Fruit fly (Drosophila melanogaster): ENCODE data around the gene CG34116.

Gene CG34116

DNA sequence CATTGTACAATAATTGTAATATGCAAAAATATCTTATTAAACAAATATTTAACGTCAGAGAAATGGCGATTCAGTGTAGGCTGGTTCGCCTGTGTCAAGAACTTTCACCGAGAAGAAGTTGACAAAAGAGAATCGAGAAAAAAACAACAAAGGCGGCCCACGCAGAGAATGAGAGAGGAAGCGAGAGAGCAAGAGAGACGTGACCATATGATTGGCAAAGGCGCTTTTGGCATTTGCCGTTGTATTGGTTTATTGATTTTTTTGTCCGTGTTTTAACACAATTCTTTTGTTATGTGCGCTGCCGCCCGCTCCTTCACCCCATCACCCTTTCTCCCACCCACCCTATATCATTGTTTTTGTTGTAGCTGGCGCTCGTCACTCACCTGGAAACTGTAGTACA, 27.4 kb upstream of the CG34116 start (continued):
- TF ChIP-seq Ets96B (tag; optimal IDR thresholded peaks at IDR 0.05) (no peak), Lpt (GFP tag; optimal IDR thresholded peaks at IDR 0.05) (no peak), acj6 (GFP tag; optimal IDR thresholded peaks at IDR 0.05) (no peak), fd59A (GFP tag; optimal IDR thresholded peaks at IDR 0.05) (no peak), CG10669 (GFP tag; optimal IDR thresholded peaks at IDR 0.05) (no peak), Blimp-1 (GFP tag; optimal IDR thresholded peaks at IDR 0.05) (peak; percentile 81), Ets21C (GFP tag; optimal IDR thresholded peaks at IDR 0.05) (no peak), Hr38 (GFP tag; optimal IDR thresholded peaks at IDR 0.05) (no peak), CG6792 (GFP tag; optimal IDR thresholded peaks at IDR 0.05) (peak; percentile 38), lz (GFP tag; optimal IDR thresholded peaks at IDR 0.05) (peak; percentile 9), Smox (GFP tag; optimal IDR thresholded peaks at IDR 0.05) (no peak), CG15336 (GFP tag; IDR thresholded peaks at IDR 0.05) (0 out of 2 replicates have a peak, but pooled peaks have one; percentile 12), CG34406 (GFP tag; optimal IDR thresholded peaks at IDR 0.05) (no peak), OdsH (GFP tag; optimal IDR thresholded peaks at IDR 0.05) (no peak), achi (GFP tag; optimal IDR thresholded peaks at IDR 0.05) (no peak), CG3919 (GFP tag; optimal IDR thresholded peaks at IDR 0.05) (no peak), net (GFP tag; optimal IDR thresholded peaks at IDR 0.05) (no peak), Sox102F (GFP tag; optimal IDR thresholded peaks at IDR 0.05) (no peak), CG9139 (GFP tag; optimal IDR thresholded peaks at IDR 0.05) (no peak), Hr4 (GFP tag; optimal IDR thresholded peaks at IDR 0.05) (no peak), Eip78C (GFP tag) (peak; percentile 83), dac (GFP tag; optimal IDR thresholded peaks at IDR 0.05) (no peak)

DNA sequence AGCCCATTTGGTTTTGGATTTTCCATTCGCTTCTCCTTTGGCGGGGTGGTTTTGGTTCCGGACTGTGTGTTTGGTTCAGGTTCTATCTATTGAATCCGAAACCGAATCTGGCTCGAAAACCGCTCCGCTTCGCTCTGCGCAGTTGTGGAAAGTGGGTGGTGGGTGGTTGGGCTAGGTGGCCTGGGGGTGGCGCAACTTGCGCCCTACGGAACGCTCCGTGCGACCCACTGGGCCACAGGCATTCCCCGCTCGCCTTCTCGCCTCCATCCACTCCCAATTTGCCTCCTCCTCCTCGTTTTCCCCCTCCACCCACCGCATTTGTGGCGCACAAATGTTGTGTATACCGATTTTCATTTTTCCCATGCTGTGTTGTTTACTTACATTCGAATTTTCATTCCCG, 12.9 kb upstream of the CG34116 start:
- TF ChIP-seq esn (GFP tag; optimal IDR thresholded peaks at IDR 0.05) (no peak), salr (GFP tag; optimal IDR thresholded peaks at IDR 0.05) (no peak), CG7368 (GFP tag; optimal IDR thresholded peaks at IDR 0.05) (peak; percentile 73), Smox (GFP tag; optimal IDR thresholded peaks at IDR 0.05) (no peak)

DNA sequence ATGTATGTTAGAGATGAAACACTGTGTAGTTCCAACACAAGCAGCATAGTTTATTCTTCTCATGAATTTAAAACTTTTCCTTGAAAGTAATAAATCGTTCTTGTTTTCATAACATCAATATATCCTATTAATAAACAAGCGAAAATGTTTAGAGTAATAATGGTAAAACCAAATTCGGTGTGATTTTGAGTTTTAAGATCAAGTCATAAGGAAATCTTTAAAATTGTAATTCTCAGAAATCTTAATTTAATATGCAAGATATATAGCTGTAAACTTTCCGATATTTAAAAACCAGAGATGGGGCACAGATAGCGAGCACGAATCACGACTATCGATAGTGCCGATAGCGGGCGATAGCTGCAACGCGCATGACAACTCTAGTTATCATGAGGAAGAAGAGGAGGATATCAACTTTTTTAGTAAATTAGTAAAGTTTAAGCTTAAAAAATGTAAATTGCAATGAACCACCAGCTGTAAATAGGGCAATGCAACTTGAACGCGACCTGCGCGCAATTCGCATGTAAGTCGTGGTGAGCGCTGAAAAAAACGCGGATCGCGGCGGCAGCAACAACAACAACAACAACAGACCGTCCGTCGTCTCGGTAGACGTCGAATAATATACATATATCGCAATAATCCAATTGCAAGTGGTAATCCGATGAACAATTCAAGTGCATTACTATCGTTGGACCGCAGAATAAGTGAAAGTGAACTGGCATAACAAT, 12.1 kb upstream of the CG34116 start, which contains the start of the genes Fibp and Deaf1:
TSS of gene Fibp (minus strand) at position 161 of the 725 bp plus-strand sequence.
TSS of gene Deaf1 (plus strand) at position 368 of the 725 bp plus-strand sequence.
- peak; percentile 61 for TF ChIP-seq CG4318 (GFP tag; optimal IDR thresholded peaks at IDR 0.05)
- TF ChIP-seq CG1621 (tag; optimal IDR thresholded peaks at IDR 0.05) = peak; percentile 18
- TF ChIP-seq Hr39 (GFP tag; optimal IDR thresholded peaks at IDR 0.05) = peak; percentile 88
- peak; percentile 84 for TF ChIP-seq CG10631 (GFP tag; optimal IDR thresholded peaks at IDR 0.05)
- TF ChIP-seq Sox102F (GFP tag; optimal IDR thresholded peaks at IDR 0.05) = no peak
- peak; percentile 40; the same call in 1 of the 3 replicates for TF ChIP-seq CG6163 (GFP tag; IDR thresholded peaks at IDR 0.05)
- no peak for TF ChIP-seq CG6276 (GFP tag; optimal IDR thresholded peaks at IDR 0.05)
- no peak for TF ChIP-seq net (GFP tag; optimal IDR thresholded peaks at IDR 0.05)
- TF ChIP-seq dac (GFP tag; optimal IDR thresholded peaks at IDR 0.05) = peak; percentile 21
- TF ChIP-seq pdm3 (GFP tag; optimal IDR thresholded peaks at IDR 0.05) = peak; percentile 81
- TF ChIP-seq CG31627 (GFP tag; optimal IDR thresholded peaks at IDR 0.05) = peak; percentile 91
- TF ChIP-seq spab (GFP tag; optimal IDR thresholded peaks at IDR 0.05) = no peak
- TF ChIP-seq Smox (GFP tag; optimal IDR thresholded peaks at IDR 0.05) = peak; percentile 14
- peak; percentile 77 for TF ChIP-seq topi (GFP tag; optimal IDR thresholded peaks at IDR 0.05)
- TF ChIP-seq salr (GFP tag; optimal IDR thresholded peaks at IDR 0.05) = peak in 1 of 2 experiments; percentile 4
- TF ChIP-seq acj6 (GFP tag; optimal IDR thresholded peaks at IDR 0.05) = peak; percentile 80
- peak; percentile 65 for TF ChIP-seq CG34406 (GFP tag; optimal IDR thresholded peaks at IDR 0.05)
- TF ChIP-seq CG16779 (tag; optimal IDR thresholded peaks at IDR 0.05) = no peak
- no peak for TF ChIP-seq CG8319 (GFP tag; optimal IDR thresholded peaks at IDR 0.05)
- TF ChIP-seq Sox15 (GFP tag; optimal IDR thresholded peaks at IDR 0.05) = peak; percentile 72
- TF ChIP-seq Sox14 (GFP tag; optimal IDR thresholded peaks at IDR 0.05) = peak; percentile 79
- no peak for TF ChIP-seq CG6808 (GFP tag; optimal IDR thresholded peaks at IDR 0.05)
- peak; percentile 63 for TF ChIP-seq CG6792 (GFP tag; optimal IDR thresholded peaks at IDR 0.05)
- TF ChIP-seq CG8632 (GFP tag; optimal IDR thresholded peaks at IDR 0.05) = peak; percentile 66
- no peak for TF ChIP-seq Blimp-1 (GFP tag; optimal IDR thresholded peaks at IDR 0.05)
- TF ChIP-seq Eip93F (GFP tag; optimal IDR thresholded peaks at IDR 0.05) = no peak
- TF ChIP-seq vri (GFP tag; optimal IDR thresholded peaks at IDR 0.05) = no peak
- TF ChIP-seq CG3032 (tag; optimal IDR thresholded peaks at IDR 0.05) = peak; percentile 77
- no peak for TF ChIP-seq OdsH (GFP tag; optimal IDR thresholded peaks at IDR 0.05)
- TF ChIP-seq Gug (GFP tag; IDR thresholded peaks at IDR 0.05) = peak; percentile 14
- peak; percentile 47 for TF ChIP-seq Lpt (GFP tag; optimal IDR thresholded peaks at IDR 0.05)
- peak in 1 of 2 experiments; percentile 9 for TF ChIP-seq ss (GFP tag; optimal IDR thresholded peaks at IDR 0.05)
